Worm (Caenorhabditis elegans): ENCODE results near the gene ulp-4.

ulp-4 gene

ce11 chrII:8124867-8125266 is 4.9 kb upstream of the ulp-4 start, which contains the start of gene ire-1 (continued):
- TF ChIP-seq ztf-11 (tag; optimal IDR thresholded peaks at IDR 0.05) (no peak), nhr-237 (tag; optimal IDR thresholded peaks at IDR 0.05) (no peak), ceh-82 (tag; optimal IDR thresholded peaks at IDR 0.05) (no peak), ceh-16 (tag; optimal IDR thresholded peaks at IDR 0.05) (no peak), sma-3 (GFP tag; optimal IDR thresholded peaks at IDR 0.05) (no peak), crh-2 (tag; optimal IDR thresholded peaks at IDR 0.05) (peak; percentile 84), nhr-6 (tag; optimal IDR thresholded peaks at IDR 0.05) (no peak), nhr-21 (tag; optimal IDR thresholded peaks at IDR 0.05) (no peak), zag-1 (tag; optimal IDR thresholded peaks at IDR 0.05) (no peak), unc-39 (tag; optimal IDR thresholded peaks at IDR 0.05) (no peak), blmp-1 (tag; optimal IDR thresholded peaks at IDR 0.05; ENCODE audit: insufficient read depth) (peak; percentile 9), nhr-12 (tag; optimal IDR thresholded peaks at IDR 0.05) (no peak), nhr-11 (tag; optimal IDR thresholded peaks at IDR 0.05) (no peak)

ce11 chrII:8125439-8125838 is 4.3 kb upstream of the ulp-4 start:
- TF ChIP-seq ceh-82 (tag; optimal IDR thresholded peaks at IDR 0.05) (no peak), skn-1 (tag; optimal IDR thresholded peaks at IDR 0.05) (no peak), ama-1 (optimal IDR thresholded peaks at IDR 0.05) (no peak), sma-9 (GFP tag; optimal IDR thresholded peaks at IDR 0.05) (peak; percentile 8), sma-9 (tag; optimal IDR thresholded peaks at IDR 0.05) (no peak), elt-1 (tag; optimal IDR thresholded peaks at IDR 0.05) (no peak), nhr-129 (tag; optimal IDR thresholded peaks at IDR 0.05) (peak; percentile 1), mdl-1 (tag; optimal IDR thresholded peaks at IDR 0.05) (no peak), unc-39 (tag; optimal IDR thresholded peaks at IDR 0.05) (no peak), blmp-1 (tag; optimal IDR thresholded peaks at IDR 0.05; ENCODE audit: insufficient read depth) (peak; percentile 2)

ce11 chrII:8126132-8126531 is 3.6 kb upstream of the ulp-4 start:
- TF ChIP-seq Y55F3AM.14 (GFP tag; optimal IDR thresholded peaks at IDR 0.05) (peak; percentile 6), egl-27 (tag; optimal IDR thresholded peaks at IDR 0.05) (no peak), R02D3.7 (tag; optimal IDR thresholded peaks at IDR 0.05) (no peak), lsy-2 (tag; optimal IDR thresholded peaks at IDR 0.05) (peak in 1 of 2 experiments; percentile 69), C34F6.9 (tag; optimal IDR thresholded peaks at IDR 0.05) (peak; percentile 55), ceh-82 (tag; optimal IDR thresholded peaks at IDR 0.05) (no peak), ztf-1 (GFP tag; conservative IDR thresholded peaks at IDR 0.05) (no peak), nhr-11 (tag; optimal IDR thresholded peaks at IDR 0.05) (no peak), ztf-4 (tag; optimal IDR thresholded peaks at IDR 0.05) (no peak), elt-3 (tag; optimal IDR thresholded peaks at IDR 0.05) (no peak), skn-1 (tag; optimal IDR thresholded peaks at IDR 0.05) (no peak), dmd-4 (tag; optimal IDR thresholded peaks at IDR 0.05) (no peak), lin-11 (tag; optimal IDR thresholded peaks at IDR 0.05) (peak; percentile 26), mdl-1 (tag; optimal IDR thresholded peaks at IDR 0.05) (peak; percentile 39 to 54), lin-39 (tag; optimal IDR thresholded peaks at IDR 0.05) (no peak), unc-39 (tag; optimal IDR thresholded peaks at IDR 0.05) (no peak), sma-9 (GFP tag; optimal IDR thresholded peaks at IDR 0.05) (peak; percentile 36), sma-9 (tag; optimal IDR thresholded peaks at IDR 0.05) (no peak), snpc-4 (tag; optimal IDR thresholded peaks at IDR 0.05) (no peak), ceh-16 (tag; optimal IDR thresholded peaks at IDR 0.05) (no peak), gmeb-1 (tag; optimal IDR thresholded peaks at IDR 0.05) (no peak), sem-4 (tag; optimal IDR thresholded peaks at IDR 0.05) (peak; percentile 66), nhr-77 (tag; optimal IDR thresholded peaks at IDR 0.05) (no peak), nhr-21 (tag; optimal IDR thresholded peaks at IDR 0.05) (peak; percentile 8), mbf-1 (tag; optimal IDR thresholded peaks at IDR 0.05) (no peak), blmp-1 (tag; optimal IDR thresholded peaks at IDR 0.05; ENCODE audit: insufficient read depth) (no peak), F13H6.1 (tag; optimal IDR thresholded peaks at IDR 0.05) (peak; percentile 31), nhr-25 (tag; optimal IDR thresholded peaks at IDR 0.05) (peak; percentile 22), aly-2 (tag; optimal IDR thresholded peaks at IDR 0.05) (no peak), lin-13 (GFP tag; optimal IDR thresholded peaks at IDR 0.05) (peak; percentile 18), peb-1 (tag; optimal IDR thresholded peaks at IDR 0.05) (no peak), nhr-12 (tag; optimal IDR thresholded peaks at IDR 0.05) (no peak), ama-1 (optimal IDR thresholded peaks at IDR 0.05) (no peak), unc-55 (GFP tag; optimal IDR thresholded peaks at IDR 0.05) (peak; percentile 70), crh-2 (tag; optimal IDR thresholded peaks at IDR 0.05) (peak; percentile 89), elt-1 (tag; optimal IDR thresholded peaks at IDR 0.05) (no peak), ztf-11 (tag; optimal IDR thresholded peaks at IDR 0.05) (no peak), fos-1 (tag; optimal IDR thresholded peaks at IDR 0.05) (peak; percentile 70), unc-62 (GFP tag; optimal IDR thresholded peaks at IDR 0.05) (no peak), sma-3 (GFP tag; optimal IDR thresholded peaks at IDR 0.05) (no peak), nhr-237 (tag; optimal IDR thresholded peaks at IDR 0.05) (no peak), nhr-23 (tag; optimal IDR thresholded peaks at IDR 0.05) (no peak), mab-5 (tag; optimal IDR thresholded peaks at IDR 0.05) (peak; percentile 28), ZK546.5 (tag; optimal IDR thresholded peaks at IDR 0.05) (no peak), alr-1 (tag; optimal IDR thresholded peaks at IDR 0.05) (no peak), nhr-10 (tag; optimal IDR thresholded peaks at IDR 0.05) (no peak), nhr-6 (tag; optimal IDR thresholded peaks at IDR 0.05) (no peak)
